Worm (Caenorhabditis elegans): ENCODE measurements around the gene C31B8.7.

ce11 chrV:2899867-2900266, 3.3 kb downstream of the C31B8.7 start, which contains the start of gene str-46:
- TF ChIP-seq tlp-1 (tag; optimal IDR thresholded peaks at IDR 0.05): no peak
- no peak for TF ChIP-seq lin-35 (GFP tag; optimal IDR thresholded peaks at IDR 0.05)
- TF ChIP-seq fkh-10 (GFP tag; optimal IDR thresholded peaks at IDR 0.05): no peak
- no peak for TF ChIP-seq dpl-1 (GFP tag; optimal IDR thresholded peaks at IDR 0.05)

Data from whole organism, L1 larva.